Fruit fly (Drosophila melanogaster): ENCODE measurements around the gene Prosbeta6.

Prosbeta6 gene

dm6 chr3L:16594922-16595518 lies 15.2 kb downstream of the Prosbeta6 start, which contains the start of the genes spd-2 and Apl:
spd-2 (minus strand) TSS chr3L:16595014.
Apl (plus strand) TSS chr3L:16595181.
- TF ChIP-seq psq (GFP tag; optimal IDR thresholded peaks at IDR 0.05) (no peak), Rel (GFP tag; optimal IDR thresholded peaks at IDR 0.05) (no peak), Rel (tag; optimal IDR thresholded peaks at IDR 0.05) (peak; percentile 65), Myc (optimal IDR thresholded peaks at IDR 0.05) (peak; percentile 0)

DNA sequence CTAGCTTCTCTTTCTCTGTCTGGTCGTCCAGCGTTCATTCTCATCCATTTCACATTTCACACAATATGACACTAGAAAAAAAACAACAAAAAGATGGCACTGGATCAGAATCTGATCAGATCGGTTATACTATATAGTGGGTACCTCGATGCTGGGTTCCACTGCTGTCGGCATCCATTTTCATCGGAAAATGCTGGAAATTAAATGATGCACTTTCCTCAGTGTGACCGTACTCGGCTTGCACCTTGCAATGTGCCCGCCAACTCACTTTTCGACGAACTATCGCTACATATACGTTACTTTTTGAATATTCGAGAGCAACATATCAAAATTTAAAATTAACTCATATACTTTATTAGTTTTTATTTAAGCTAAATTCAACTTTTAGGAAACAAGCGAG lies 19.4 kb downstream of the Prosbeta6 start, which contains the start of gene tra:
tra (minus strand) TSS at position 191 of the 400 bp plus-strand sequence.
- TF ChIP-seq br (GFP tag; optimal IDR thresholded peaks at IDR 0.05) = no peak
- TF ChIP-seq N (GFP tag; optimal IDR thresholded peaks at IDR 0.05) = no peak
- TF ChIP-seq tai (GFP tag; optimal IDR thresholded peaks at IDR 0.05) = no peak

- TF ChIP-seq OdsH (GFP tag; optimal IDR thresholded peaks at IDR 0.05) (peak; percentile 34), Myc (optimal IDR thresholded peaks at IDR 0.05) (peak; percentile 45), Hnf4 (GFP tag; optimal IDR thresholded peaks at IDR 0.05) (no peak), lola (GFP tag; optimal IDR thresholded peaks at IDR 0.05) (no peak), Vsx2 (GFP tag; optimal IDR thresholded peaks at IDR 0.05; ENCODE audit: partially characterized antibody) (no peak), Mio (GFP tag; optimal IDR thresholded peaks at IDR 0.05) (no peak), Dif (GFP tag; optimal IDR thresholded peaks at IDR 0.05; ENCODE audit: partially characterized antibody) (no peak), br (GFP tag; optimal IDR thresholded peaks at IDR 0.05) (peak; percentile 53), h (GFP tag; optimal IDR thresholded peaks at IDR 0.05) (peak; percentile 71), sv (GFP tag; optimal IDR thresholded peaks at IDR 0.05) (peak; percentile 47), dmrt93B (GFP tag; optimal IDR thresholded peaks at IDR 0.05) (peak; percentile 47), pan (optimal IDR thresholded peaks at IDR 0.05) (no peak), brk (GFP tag; optimal IDR thresholded peaks at IDR 0.05) (no peak), Hr83 (GFP tag; optimal IDR thresholded peaks at IDR 0.05; ENCODE audit: poor library complexity, severe bottlenecking) (peak; percentile 91), fru (GFP tag; optimal IDR thresholded peaks at IDR 0.05) (peak; percentile 44), woc (GFP tag; optimal IDR thresholded peaks at IDR 0.05) (peak; percentile 96), sage (GFP tag; optimal IDR thresholded peaks at IDR 0.05) (no peak), Abd-B (GFP tag; optimal IDR thresholded peaks at IDR 0.05) (no peak), ey (GFP tag; optimal IDR thresholded peaks at IDR 0.05) (peak; percentile 43), N (GFP tag; optimal IDR thresholded peaks at IDR 0.05) (no peak), Dfd (GFP tag; optimal IDR thresholded peaks at IDR 0.05) (no peak), Sp1 (GFP tag; optimal IDR thresholded peaks at IDR 0.05) (peak; percentile 45), HLH106 (tag; optimal IDR thresholded peaks at IDR 0.05) (peak; percentile 54), Rel (GFP tag; optimal IDR thresholded peaks at IDR 0.05) (no peak), Rel (tag; optimal IDR thresholded peaks at IDR 0.05) (peak; percentile 72), GATAd (GFP tag; optimal IDR thresholded peaks at IDR 0.05) (no peak), dl (GFP tag; optimal IDR thresholded peaks at IDR 0.05; ENCODE audit: insufficient read depth in 1 of 2, partially characterized antibody in 2 of 2) (no peak), tai (GFP tag; optimal IDR thresholded peaks at IDR 0.05) (no peak), CG9705 (GFP tag; optimal IDR thresholded peaks at IDR 0.05) (peak; percentile 18), dsf (GFP tag; optimal IDR thresholded peaks at IDR 0.05; ENCODE audit: borderline replicate concordance) (no peak), usp (GFP tag; optimal IDR thresholded peaks at IDR 0.05) (no peak), psq (GFP tag; optimal IDR thresholded peaks at IDR 0.05) (peak; percentile 42), Jra (GFP tag; optimal IDR thresholded peaks at IDR 0.05) (peak; percentile 75), rgr (GFP tag; optimal IDR thresholded peaks at IDR 0.05) (peak; percentile 63), CG32264 (GFP tag; optimal IDR thresholded peaks at IDR 0.05) (peak; percentile 5), Hr78 (GFP tag; optimal IDR thresholded peaks at IDR 0.05) (no peak), CrebA (GFP tag; optimal IDR thresholded peaks at IDR 0.05; ENCODE audit: borderline replicate concordance) (no peak), foxo (GFP tag; optimal IDR thresholded peaks at IDR 0.05) (peak in 1 of 2 experiments; percentile 59)
Observed at dm6 chr3L:16587994-16588622, 22.1 kb downstream of the Prosbeta6 start.

All from whole organism, wandering third instar larva.